Worm (Caenorhabditis elegans): Measurements from ENCODE around the gene mec-3.
A peak's percentile ranks its signal among the peaks of the same experiment; 100 is the strongest.

Gene mec-3

ce11 chrIV:10449799-10450198 is 11.9 kb downstream of the mec-3 start, which contains the start of gene F13B12.4:
F13B12.4 (minus strand) TSS chrIV:10449899.
- TF ChIP-seq F49E8.2 (tag; optimal IDR thresholded peaks at IDR 0.05; ENCODE audit: borderline replicate concordance), result no peak
- no peak for TF ChIP-seq ceh-20 (GFP tag; IDR thresholded peaks at IDR 0.05)
- no peak for TF ChIP-seq mes-2 (tag; optimal IDR thresholded peaks at IDR 0.05; ENCODE audit: poor library complexity, severe bottlenecking)
- no peak for TF ChIP-seq nhr-10 (tag; optimal IDR thresholded peaks at IDR 0.05)
- no peak for TF ChIP-seq dpl-1 (GFP tag; optimal IDR thresholded peaks at IDR 0.05)
- no peak for TF ChIP-seq zfp-2 (tag; optimal IDR thresholded peaks at IDR 0.05)
- TF ChIP-seq madf-5 (GFP tag; IDR thresholded peaks at IDR 0.05), result no peak

DNA sequence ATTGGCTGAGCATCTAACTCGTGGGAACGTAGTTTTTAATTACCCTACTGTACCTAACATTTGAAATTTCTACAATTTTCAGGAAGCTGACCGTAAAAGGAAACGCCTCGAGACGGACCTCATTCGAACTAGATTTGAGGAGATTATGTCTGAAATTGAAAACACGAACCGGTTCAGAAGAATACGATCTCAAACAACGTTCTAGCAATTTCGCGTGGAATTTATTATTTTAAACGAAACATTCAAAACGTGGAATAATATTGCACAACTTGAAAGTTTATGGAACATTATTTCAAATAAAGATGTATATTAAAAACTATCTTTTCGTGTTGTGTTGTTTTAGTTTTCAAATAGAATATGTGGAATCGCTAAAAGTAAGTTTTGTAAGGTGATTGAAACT is 18.2 kb downstream of the mec-3 start, which contains the start of gene F13B12.7:
F13B12.7 (plus strand) TSS at position 301 of the 400 bp plus-strand sequence.
- TF ChIP-seq rbr-2 (tag; optimal IDR thresholded peaks at IDR 0.05) (no peak), duxl-1 (tag; optimal IDR thresholded peaks at IDR 0.05; ENCODE audit: poor library complexity) (no peak), ceh-44 (GFP tag; IDR thresholded peaks at IDR 0.05) (no peak), F10B5.3 (tag; optimal IDR thresholded peaks at IDR 0.05) (no peak), lsy-2 (tag; optimal IDR thresholded peaks at IDR 0.05) (no peak), nhr-25 (tag; optimal IDR thresholded peaks at IDR 0.05; ENCODE audit: borderline replicate concordance, insufficient read depth) (no peak), arid-1 (GFP tag; conservative IDR thresholded peaks at IDR 0.05) (no peak), attf-4 (tag; optimal IDR thresholded peaks at IDR 0.05) (no peak), ceh-62 (tag; optimal IDR thresholded peaks at IDR 0.05) (no peak), nhr-41 (GFP tag; IDR thresholded peaks at IDR 0.05) (no peak), dmd-8 (GFP tag; IDR thresholded peaks at IDR 0.05) (no peak), aha-1 (tag) (no peak), ceh-82 (tag; optimal IDR thresholded peaks at IDR 0.05) (no peak), T26A8.4 (GFP tag; IDR thresholded peaks at IDR 0.05) (no peak), mes-2 (tag; optimal IDR thresholded peaks at IDR 0.05; ENCODE audit: poor library complexity, severe bottlenecking) (no peak), nhr-42 (GFP tag; IDR thresholded peaks at IDR 0.05) (no peak), ceh-32 (tag; optimal IDR thresholded peaks at IDR 0.05; ENCODE audit: poor library complexity) (no peak), unc-39 (tag; optimal IDR thresholded peaks at IDR 0.05) (no peak)

DNA sequence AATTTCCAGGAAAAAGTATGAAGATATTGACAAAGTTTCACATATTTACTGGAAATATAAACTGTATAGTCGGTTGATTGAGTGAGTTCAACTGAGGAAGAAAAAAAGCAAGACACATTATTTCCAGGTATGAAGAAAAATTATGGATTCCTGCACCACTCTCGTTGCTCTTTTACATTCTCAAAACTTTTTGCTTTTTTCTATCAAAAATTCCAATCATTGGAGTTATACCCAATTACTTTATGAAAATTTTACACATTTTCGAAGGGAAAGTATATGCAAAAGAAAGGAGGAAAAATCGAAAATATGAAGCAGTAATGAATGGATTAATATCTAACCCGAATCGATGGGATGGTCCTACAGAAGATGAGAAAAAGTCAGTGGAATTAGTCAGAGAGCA is 18.8 kb downstream of the mec-3 start:
- TF ChIP-seq unc-62 (GFP tag; optimal IDR thresholded peaks at IDR 0.05 in 1 of 2) (peak in 1 of 2 experiments; percentile 51), unc-62 (tag; optimal IDR thresholded peaks at IDR 0.05) (no peak), lir-3 (tag; optimal IDR thresholded peaks at IDR 0.05) (no peak)

DNA sequence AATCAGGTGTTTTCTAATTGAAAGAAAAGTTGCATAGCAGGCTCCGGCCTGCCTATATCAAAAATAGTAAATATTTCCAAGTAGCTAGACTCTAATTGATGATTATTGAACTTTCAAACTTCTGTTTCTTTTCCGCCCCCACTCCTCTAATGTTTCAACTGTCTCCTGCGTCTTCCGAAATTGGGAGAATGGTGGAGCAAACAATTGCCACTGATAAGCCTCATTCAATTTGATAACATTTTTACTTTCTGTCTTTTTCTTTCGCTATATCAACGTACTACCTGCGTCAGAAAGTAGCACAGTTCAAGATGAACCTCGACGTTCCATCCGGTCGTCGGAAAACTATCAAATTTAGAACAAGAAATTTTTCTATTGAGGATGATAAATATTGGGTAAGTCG is 22.8 kb downstream of the mec-3 start, which contains the start of gene F13B12.3:
F13B12.3 (plus strand) TSS at position 223 of the 400 bp plus-strand sequence.
- no peak for TF ChIP-seq daf-16 (GFP tag; optimal IDR thresholded peaks at IDR 0.05)
- TF ChIP-seq daf-16 (tag; optimal IDR thresholded peaks at IDR 0.05), result peak; percentile 79
- TF ChIP-seq nhr-77 (tag; optimal IDR thresholded peaks at IDR 0.05), result peak; percentile 38
- TF ChIP-seq nhr-48 (tag; optimal IDR thresholded peaks at IDR 0.05), result peak; percentile 18
- no peak for TF ChIP-seq unc-39 (tag; optimal IDR thresholded peaks at IDR 0.05)
- TF ChIP-seq dmd-6 (GFP tag; IDR thresholded peaks at IDR 0.05), result peak; percentile 90
- TF ChIP-seq pqm-1 (tag; optimal IDR thresholded peaks at IDR 0.05), result peak; percentile 97
- peak; percentile 82 for TF ChIP-seq nhr-28 (tag; optimal IDR thresholded peaks at IDR 0.05)
- no peak for TF ChIP-seq ceh-28 (tag; optimal IDR thresholded peaks at IDR 0.05)
- no peak for TF ChIP-seq lin-1 (GFP tag; IDR thresholded peaks at IDR 0.05)
- TF ChIP-seq unc-62 (GFP tag; optimal IDR thresholded peaks at IDR 0.05 in 1 of 2), result peak in 1 of 2 experiments; percentile 53
- TF ChIP-seq unc-62 (tag; optimal IDR thresholded peaks at IDR 0.05), result no peak
